Worm (Caenorhabditis elegans): ENCODE measurements around the gene panl-2.
A peak's percentile ranks its signal among the peaks of the same experiment; 100 is the strongest.

panl-2 gene

DNA sequence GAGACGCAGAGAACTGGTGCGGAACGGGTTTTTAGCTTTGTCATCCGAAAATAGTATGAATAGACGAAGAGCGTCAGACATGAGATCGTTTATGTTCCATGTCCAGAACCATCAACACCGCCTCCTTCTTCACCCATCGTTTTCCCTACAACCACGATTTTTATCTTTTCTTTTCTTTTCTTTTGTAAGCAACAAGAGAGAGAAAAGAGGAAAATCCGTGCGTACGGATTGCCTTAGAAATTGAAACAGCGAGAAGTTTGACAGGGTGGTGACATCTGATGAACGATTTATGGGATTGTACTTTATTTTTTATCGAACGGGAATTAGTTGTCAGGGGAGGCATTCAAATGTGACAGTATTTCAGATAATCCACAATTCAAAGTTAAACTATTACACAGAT, 22.2 kb downstream of the panl-2 start, which contains the start of gene abu-13:
abu-13 (minus strand) TSS at position 152 of the 400 bp plus-strand sequence.
- TF ChIP-seq snpc-1.3 (tag; optimal IDR thresholded peaks at IDR 0.05; ENCODE audit: insufficient read depth): no peak
- TF ChIP-seq nfya-2 (GFP tag; IDR thresholded peaks at IDR 0.05): no peak

- TF ChIP-seq pha-4 (tag; optimal IDR thresholded peaks at IDR 0.05): no peak
- TF ChIP-seq zfh-2 (GFP tag; conservative IDR thresholded peaks at IDR 0.05): peak; percentile 76
- no peak for TF ChIP-seq C17E4.6 (GFP tag; IDR thresholded peaks at IDR 0.05)
- no peak for TF ChIP-seq B0035.1 (tag; optimal IDR thresholded peaks at IDR 0.05)
- no peak for TF ChIP-seq madf-8 (GFP tag; conservative IDR thresholded peaks at IDR 0.05)
Observed at ce11 chrIII:6945319-6945718, 22.6 kb downstream of the panl-2 start.

DNA sequence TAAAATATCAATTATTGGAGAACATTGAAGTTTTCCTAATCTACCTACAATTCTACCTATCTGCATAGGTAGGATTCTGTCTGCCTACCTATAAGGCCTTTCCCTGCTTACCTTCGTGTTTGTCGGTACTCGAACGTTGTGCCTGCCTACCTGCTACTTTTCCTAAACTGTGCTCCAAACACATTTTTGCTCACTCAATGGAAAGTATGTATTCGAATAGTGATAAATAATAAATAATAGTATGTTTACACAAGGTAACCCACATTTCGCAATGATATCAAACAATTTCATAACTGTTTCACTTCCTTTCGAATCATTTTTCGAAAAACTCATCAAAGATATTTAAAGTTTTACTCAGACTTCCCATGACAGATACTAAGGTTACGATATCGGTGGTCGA, 28.4 kb downstream of the panl-2 start, which contains the start of gene F57B9.3:
F57B9.3 (plus strand) TSS at position 301 of the 400 bp plus-strand sequence.
- no peak for TF ChIP-seq ets-4 (GFP tag; optimal IDR thresholded peaks at IDR 0.05)
- no peak for TF ChIP-seq cebp-1 (GFP tag; IDR thresholded peaks at IDR 0.05)
- peak; percentile 78 for TF ChIP-seq cebp-1 (tag; optimal IDR thresholded peaks at IDR 0.05)

ce11 chrIII:6935269-6936017, 32.5 kb downstream of the panl-2 start, which contains the start of the genes F57B9.8 and coq-2:
Gene F57B9.8 (minus strand): TSS chrIII:6935319.
Gene coq-2 (plus strand): TSS chrIII:6935967.
- TF ChIP-seq dox-1 (GFP tag; IDR thresholded peaks at IDR 0.05): no peak
- no peak for TF ChIP-seq lin-35 (GFP tag; optimal IDR thresholded peaks at IDR 0.05)

ce11 chrIII:6931896-6932295, 36.0 kb downstream of the panl-2 start, which contains the start of gene byn-1:
Gene byn-1 (plus strand): TSS chrIII:6932001.
- TF ChIP-seq athp-1 (tag; optimal IDR thresholded peaks at IDR 0.05): peak; percentile 32
- peak; percentile 46 for TF ChIP-seq hrde-1 (tag; optimal IDR thresholded peaks at IDR 0.05; ENCODE audit: borderline replicate concordance)
- no peak for TF ChIP-seq cebp-1 (GFP tag; IDR thresholded peaks at IDR 0.05)
- peak; percentile 22 for TF ChIP-seq cebp-1 (tag; optimal IDR thresholded peaks at IDR 0.05)
- TF ChIP-seq snpc-1.3 (tag; optimal IDR thresholded peaks at IDR 0.05; ENCODE audit: insufficient read depth): peak; percentile 12
- TF ChIP-seq dpff-1 (tag; optimal IDR thresholded peaks at IDR 0.05): peak; percentile 25
- peak; percentile 33 for TF ChIP-seq atf-7 (tag; optimal IDR thresholded peaks at IDR 0.05)
- TF ChIP-seq ztf-26 (tag; optimal IDR thresholded peaks at IDR 0.05): no peak
- TF ChIP-seq repo-1 (tag; optimal IDR thresholded peaks at IDR 0.05): peak; percentile 5
- no peak for TF ChIP-seq ama-1 (optimal IDR thresholded peaks at IDR 0.05)
- TF ChIP-seq ama-1 (GFP tag; optimal IDR thresholded peaks at IDR 0.05): peak in 1 of 2 experiments; percentile 26
- peak; percentile 56 for TF ChIP-seq madf-6 (GFP tag; IDR thresholded peaks at IDR 0.05)
- TF ChIP-seq Y56A3A.18 (GFP tag; IDR thresholded peaks at IDR 0.05): peak; percentile 35; the same call in 1 of the 2 replicates
- peak; percentile 9 for TF ChIP-seq snpc-1.1 (tag; optimal IDR thresholded peaks at IDR 0.05; ENCODE audit: insufficient read depth)
- peak; percentile 25; the same call in 1 of the 2 replicates for TF ChIP-seq mcd-1 (GFP tag; IDR thresholded peaks at IDR 0.05)
- TF ChIP-seq snpc-4 (GFP tag; optimal IDR thresholded peaks at IDR 0.05): no peak
- TF ChIP-seq snpc-4 (tag; optimal IDR thresholded peaks at IDR 0.05): peak in 1 of 4 experiments; percentile 26
- TF ChIP-seq B0336.3 (GFP tag; IDR thresholded peaks at IDR 0.05): peak; percentile 82
- no peak for TF ChIP-seq nhr-27 (tag; optimal IDR thresholded peaks at IDR 0.05)
- TF ChIP-seq fkh-3 (tag; optimal IDR thresholded peaks at IDR 0.05): peak; percentile 76
- TF ChIP-seq T26A5.8 (tag; optimal IDR thresholded peaks at IDR 0.05): no peak
- peak; percentile 24 for TF ChIP-seq lin-54 (GFP tag; optimal IDR thresholded peaks at IDR 0.05)
- TF ChIP-seq F33H1.4 (GFP tag; IDR thresholded peaks at IDR 0.05): no peak
- TF ChIP-seq Y53G8AR.9 (GFP tag; conservative IDR thresholded peaks at IDR 0.05): 0 out of 2 replicates have a peak, but pooled peaks have one; percentile 50
- no peak for TF ChIP-seq ets-4 (GFP tag; optimal IDR thresholded peaks at IDR 0.05)
- peak; percentile 12 for TF ChIP-seq F49E8.2 (tag; optimal IDR thresholded peaks at IDR 0.05; ENCODE audit: insufficient read depth)
- TF ChIP-seq snpc-3.4 (tag; optimal IDR thresholded peaks at IDR 0.05): peak; percentile 32
- TF ChIP-seq hsf-1 (GFP tag; IDR thresholded peaks at IDR 0.05): peak; percentile 69
- no peak for TF ChIP-seq B0035.1 (tag; optimal IDR thresholded peaks at IDR 0.05)
- no peak for TF ChIP-seq K11D2.4 (GFP tag; IDR thresholded peaks at IDR 0.05)
- TF ChIP-seq gei-17 (GFP tag; optimal IDR thresholded peaks at IDR 0.05): no peak
- peak; percentile 35 for TF ChIP-seq tlf-1 (GFP tag; optimal IDR thresholded peaks at IDR 0.05)

Data from whole organism, young adult.